Fruit fly (Drosophila melanogaster) whole organism, embryonic: ENCODE measurements around the gene sau.

Source experiments
- Adf1 ChIP-seq: fragments of 200-800 bp; sonication (Bioruptor generic); IDR thresholded peaks from 2 replicates; pipeline ENCODE4 v1.3.6; 2022; ENCODE audit warnings: missing biosample characterization, missing genetic modification characterization
- Atf-2 ChIP-seq: fragments of 200-800 bp; sonication (Bioruptor generic); optimal IDR thresholded peaks from 2 replicates; lab custom pipeline; 2016; ENCODE audit warnings: missing biosample characterization, missing genetic modification characterization
- Atf3 ChIP-seq: fragments of 200-800 bp; sonication (Bioruptor generic); optimal IDR thresholded peaks from 3 replicates; lab custom pipeline; 2016; ENCODE audit warnings: missing biosample characterization, missing genetic modification characterization
- CG13624 ChIP-seq: fragments of 200-800 bp; sonication (Bioruptor generic); optimal IDR thresholded peaks from 2 replicates; lab custom pipeline; 2016; ENCODE audit warnings: missing biosample characterization, missing genetic modification characterization
- CG14441 ChIP-seq: fragments of 200-800 bp; sonication (Bioruptor generic); IDR thresholded peaks from 2 replicates; pipeline ENCODE4 v1.3.6; 2022; ENCODE audit warnings: missing biosample characterization, missing genetic modification characterization
- CG14710 ChIP-seq: fragments of 200-800 bp; sonication (Bioruptor generic); optimal IDR thresholded peaks from 3 replicates; lab custom pipeline; 2019; ENCODE audit warnings: missing biosample characterization, mild to moderate bottlenecking, missing genetic modification characterization, moderate library complexity
- CG14860 ChIP-seq: fragments of 200-800 bp; sonication (Bioruptor generic); IDR thresholded peaks from 3 replicates; pipeline ENCODE4 v1.3.6; 2022; ENCODE audit warnings: missing biosample characterization, missing genetic modification characterization; ENCODE audit not compliant: partially characterized antibody
- CG15011 ChIP-seq: fragments of 200-800 bp; sonication (Bioruptor generic); optimal IDR thresholded peaks from 3 replicates; lab custom pipeline; 2018; ENCODE audit warnings: missing biosample characterization, mild to moderate bottlenecking, missing genetic modification characterization
- CG17328 ChIP-seq: fragments of 200-800 bp; sonication (Bioruptor generic); IDR thresholded peaks from 2 replicates; pipeline ENCODE4 v1.3.6; 2022; ENCODE audit warnings: missing biosample characterization, missing genetic modification characterization
- CG17361 ChIP-seq: fragments of 200-800 bp; sonication (Bioruptor generic); IDR thresholded peaks from 3 replicates; pipeline ENCODE4 v1.3.6; 2022; ENCODE audit warnings: missing biosample characterization, missing genetic modification characterization
- CG17385 ChIP-seq: fragments of 200-800 bp; sonication (Bioruptor generic); optimal IDR thresholded peaks from 3 replicates; lab custom pipeline; 2018; ENCODE audit warnings: missing biosample characterization, mild to moderate bottlenecking, missing genetic modification characterization
- CG2199 ChIP-seq: fragments of 200-800 bp; sonication (Bioruptor generic); IDR thresholded peaks from 3 replicates; pipeline ENCODE4 v1.3.6; 2022; ENCODE audit warnings: missing biosample characterization, missing genetic modification characterization
- CG3065 ChIP-seq: fragments of 200-800 bp; sonication (Bioruptor generic); optimal IDR thresholded peaks from 2 replicates; lab custom pipeline; 2016; ENCODE audit warnings: missing biosample characterization, missing genetic modification characterization
- CG3163 ChIP-seq: fragments of 200-800 bp; sonication (Bioruptor generic); optimal IDR thresholded peaks from 3 replicates; lab custom pipeline; 2016; ENCODE audit warnings: missing biosample characterization, missing genetic modification characterization
- CG6272 ChIP-seq: fragments of 200-800 bp; sonication (Bioruptor generic); IDR thresholded peaks from 2 replicates; pipeline ENCODE4 v1.3.6; 2022; ENCODE audit warnings: missing biosample characterization, missing genetic modification characterization
- CG6791 ChIP-seq: fragments of 200-800 bp; sonication (Bioruptor generic); IDR thresholded peaks from 3 replicates; pipeline ENCODE4 v1.3.6; 2022; ENCODE audit warnings: missing biosample characterization, missing genetic modification characterization; ENCODE audit not compliant: partially characterized antibody
- CG7839 ChIP-seq: fragments of 200-800 bp; sonication (Bioruptor generic); optimal IDR thresholded peaks from 3 replicates; lab custom pipeline; 2018; ENCODE audit warnings: missing biosample characterization, mild to moderate bottlenecking, missing genetic modification characterization, moderate library complexity
- CG7987 ChIP-seq: fragments of 200-800 bp; sonication (Bioruptor generic); optimal IDR thresholded peaks from 2 replicates; lab custom pipeline; 2018; ENCODE audit warnings: missing biosample characterization, mild to moderate bottlenecking, missing genetic modification characterization, moderate library complexity
- CG8765 ChIP-seq: fragments of 200-800 bp; sonication (Bioruptor generic); IDR thresholded peaks from 2 replicates; pipeline ENCODE4 v1.3.6; 2022; ENCODE audit warnings: missing biosample characterization, missing genetic modification characterization
- D ChIP-seq, 2 experiments: fragments of 200-800 bp in 1 of 2; fragments of >200 bp in 1 of 2; sonication (Bioruptor generic) in 1 of 2; optimal IDR thresholded peaks; 2 replicates in 1 of 2; 3 replicates in 1 of 2; lab custom pipeline; 2017; ENCODE audit warnings: mild to moderate bottlenecking in 1 of 2, missing biosample characterization in 1 of 2, missing genetic modification characterization in 1 of 2, missing genetic modification reagents in 1 of 2
- Dll ChIP-seq: fragments of 200-800 bp; sonication (Bioruptor generic); IDR thresholded peaks from 4 replicates; pipeline ENCODE4 v1.3.6; 2022; ENCODE audit warnings: missing biosample characterization, missing genetic modification characterization; ENCODE audit not compliant: partially characterized antibody
- GATAe ChIP-seq: fragments of 200-800 bp; sonication (Bioruptor generic); conservative IDR thresholded peaks from 2 replicates; pipeline ENCODE4 v1.3.6; 2022; ENCODE audit warnings: missing biosample characterization, missing genetic modification characterization
- HHEX ChIP-seq: fragments of 200-800 bp; sonication (Bioruptor generic); optimal IDR thresholded peaks from 3 replicates; lab custom pipeline; 2017; ENCODE audit warnings: missing biosample characterization, mild to moderate bottlenecking, missing genetic modification characterization, missing genetic modification reagents
- HLH3B ChIP-seq: fragments of 200-800 bp; sonication (Bioruptor generic); IDR thresholded peaks from 2 replicates; pipeline ENCODE4 v1.3.6; 2022; ENCODE audit warnings: missing biosample characterization, missing genetic modification characterization
- Hey ChIP-seq: fragments of 200-800 bp; sonication (Bioruptor generic); optimal IDR thresholded peaks from 3 replicates; lab custom pipeline; 2018; ENCODE audit warnings: missing biosample characterization, mild to moderate bottlenecking, missing genetic modification characterization
- Max ChIP-seq: fragments of 200-800 bp; sonication (Bioruptor generic); optimal IDR thresholded peaks from 2 replicates; lab custom pipeline; 2016; ENCODE audit warnings: missing biosample characterization, mild to moderate bottlenecking, missing genetic modification characterization
- Nf-YB ChIP-seq: fragments of 200-800 bp; sonication (Bioruptor generic); optimal IDR thresholded peaks from 3 replicates; lab custom pipeline; 2019; ENCODE audit warnings: missing biosample characterization, mild to moderate bottlenecking, missing genetic modification characterization, moderate library complexity
- Ptx1 ChIP-seq: fragments of 200-800 bp; sonication (Bioruptor generic); IDR thresholded peaks from 2 replicates; pipeline ENCODE4 v1.3.6; 2022; ENCODE audit warnings: missing biosample characterization, missing genetic modification characterization
- ac ChIP-seq: fragments of 200-800 bp; sonication (Bioruptor generic); optimal IDR thresholded peaks from 3 replicates; lab custom pipeline; 2017; ENCODE audit warnings: missing biosample characterization, mild to moderate bottlenecking, missing genetic modification characterization
- amos ChIP-seq: fragments of 200-800 bp; sonication (Bioruptor generic); IDR thresholded peaks from 2 replicates; pipeline ENCODE4 v1.3.6; 2022; ENCODE audit warnings: missing biosample characterization, missing genetic modification characterization; ENCODE audit not compliant: partially characterized antibody
- chinmo ChIP-seq: fragments of 200-800 bp; sonication (Bioruptor generic); IDR thresholded peaks from 4 replicates; pipeline ENCODE4 v1.3.6; 2022; ENCODE audit warnings: missing biosample characterization, missing genetic modification characterization; ENCODE audit not compliant: partially characterized antibody
- crp ChIP-seq, 2 experiments: fragments of 200-800 bp; sonication (Bioruptor generic); optimal IDR thresholded peaks; 2 replicates in 1 of 2; 3 replicates in 1 of 2; lab custom pipeline; 2017; ENCODE audit warnings: missing biosample characterization in 2 of 2, missing genetic modification characterization in 2 of 2, mild to moderate bottlenecking in 1 of 2, moderate library complexity in 1 of 2
- emc ChIP-seq: fragments of 200-800 bp; sonication (Bioruptor generic); optimal IDR thresholded peaks from 2 replicates; lab custom pipeline; 2016; ENCODE audit warnings: missing biosample characterization, missing genetic modification characterization
- ftz-f1 ChIP-seq: fragments of 200-800 bp; sonication (Bioruptor generic); optimal IDR thresholded peaks from 2 replicates; lab custom pipeline; 2016; ENCODE audit warnings: missing biosample characterization, missing genetic modification characterization
- gcm2 ChIP-seq: fragments of 200-800 bp; sonication (Bioruptor generic); optimal IDR thresholded peaks from 2 replicates; lab custom pipeline; 2016; ENCODE audit warnings: missing biosample characterization, missing genetic modification characterization
- hbn ChIP-seq: fragments of 200-800 bp; sonication (Bioruptor generic); IDR thresholded peaks from 2 replicates; pipeline ENCODE4 v1.3.6; 2022; ENCODE audit warnings: missing biosample characterization, missing genetic modification characterization; ENCODE audit not compliant: partially characterized antibody
- mld ChIP-seq: fragments of 200-800 bp; sonication (Bioruptor generic); IDR thresholded peaks from 3 replicates; pipeline ENCODE4 v1.3.6; 2022; ENCODE audit warnings: missing biosample characterization, missing genetic modification characterization; ENCODE audit not compliant: partially characterized antibody
- nau ChIP-seq: fragments of 200-800 bp; sonication (Bioruptor generic); optimal IDR thresholded peaks from 3 replicates; lab custom pipeline; 2017; ENCODE audit warnings: missing biosample characterization, mild to moderate bottlenecking, missing genetic modification characterization, missing genetic modification reagents
- oc ChIP-seq: fragments of 200-800 bp; sonication (Bioruptor generic); optimal IDR thresholded peaks from 2 replicates; lab custom pipeline; 2018; ENCODE audit warnings: missing biosample characterization, mild to moderate bottlenecking, missing genetic modification characterization, moderate library complexity
- pan ChIP-seq, 4 experiments: fragments of >200 bp in 3 of 4; fragments of 200-800 bp in 1 of 4; sonication (Bioruptor generic) in 1 of 4; optimal IDR thresholded peaks in 3 of 4; IDR thresholded peaks in 1 of 4; 2 replicates each; pipeline versions ENCODE4 v1.3.6 to Lab custom; 2017 to 2022; ENCODE audit warnings: missing biosample characterization in 2 of 4, missing genetic modification characterization in 2 of 4, mixed read lengths in 1 of 4
- repo ChIP-seq: fragments of 200-800 bp; sonication (Bioruptor generic); optimal IDR thresholded peaks from 2 replicates; lab custom pipeline; 2016; ENCODE audit warnings: missing biosample characterization, missing genetic modification characterization
- ro ChIP-seq: fragments of 200-800 bp; sonication (Bioruptor generic); IDR thresholded peaks from 2 replicates; pipeline ENCODE4 v1.3.6; 2022; ENCODE audit warnings: missing biosample characterization, missing genetic modification characterization
- tin ChIP-seq: fragments of 200-800 bp; sonication (Bioruptor generic); optimal IDR thresholded peaks from 3 replicates; lab custom pipeline; 2016; ENCODE audit warnings: missing biosample characterization, missing genetic modification characterization
- tio ChIP-seq: fragments of 200-800 bp; sonication (Bioruptor generic); optimal IDR thresholded peaks from 2 replicates; lab custom pipeline; 2017; ENCODE audit warnings: missing biosample characterization, missing genetic modification characterization, inconsistent platforms
- ttk ChIP-seq: fragments of 200-800 bp; sonication (Bioruptor generic); IDR thresholded peaks from 2 replicates; pipeline ENCODE4 v2.1.2; 2022; ENCODE audit warnings: missing biosample characterization, missing genetic modification characterization
- tup ChIP-seq: fragments of 200-800 bp; sonication (Bioruptor generic); optimal IDR thresholded peaks from 2 replicates; lab custom pipeline; 2016; ENCODE audit warnings: missing biosample characterization, mild to moderate bottlenecking, missing genetic modification characterization, moderate library complexity
- wdn ChIP-seq: fragments of 200-800 bp; sonication (Bioruptor generic); IDR thresholded peaks from 2 replicates; pipeline ENCODE4 v1.3.6; 2022; ENCODE audit warnings: missing biosample characterization, missing genetic modification characterization
- zen2 ChIP-seq: fragments of 200-800 bp; sonication (Bioruptor generic); IDR thresholded peaks from 3 replicates; pipeline ENCODE4 v1.3.6; 2022; ENCODE audit warnings: missing biosample characterization, missing genetic modification characterization; ENCODE audit not compliant: partially characterized antibody

Gene sau

DNA sequence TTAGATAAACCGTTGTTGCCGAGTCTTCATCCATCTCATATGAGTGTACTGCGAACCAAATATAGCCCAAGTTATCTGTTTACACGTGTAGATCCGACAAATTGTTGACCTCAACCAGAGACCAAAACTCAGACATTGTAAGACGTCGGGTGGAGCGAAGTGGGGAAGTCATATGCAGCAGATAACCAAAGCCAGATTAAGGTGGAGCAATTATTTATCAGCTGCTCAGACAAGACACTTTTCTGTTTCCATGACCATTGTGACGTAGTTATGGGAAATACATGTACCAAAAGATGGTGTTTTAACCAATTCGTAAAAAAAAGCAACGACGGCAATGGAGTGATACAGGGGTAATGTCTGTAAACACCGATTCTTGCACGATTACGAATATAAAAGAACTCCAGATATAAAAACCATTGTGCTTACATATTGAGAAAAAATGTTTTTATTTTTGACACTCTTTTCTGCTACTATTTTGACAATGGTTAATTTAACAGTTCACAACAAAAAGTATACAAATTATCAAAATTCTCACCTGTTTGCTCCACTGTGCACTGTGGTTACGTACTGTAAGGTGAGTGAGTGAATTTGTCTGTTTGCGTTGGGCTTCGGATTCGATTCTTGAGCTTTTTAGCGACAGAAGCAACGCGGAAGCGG lies 48.7 kb upstream of the sau start (continued):
- TF ChIP-seq chinmo (GFP tag; lab: Robert Waterston, UW) = no peak
- no peak for TF ChIP-seq tup
- no peak for TF ChIP-seq wdn (GFP tag; lab: Robert Waterston, UW)
- TF ChIP-seq Ptx1 (GFP tag; lab: Robert Waterston, UW) = peak; percentile 32; the same call in 1 of the 2 replicates
- no peak for TF ChIP-seq tin (GFP tag; lab: Kevin White, UChicago)
- TF ChIP-seq CG14710 = no peak
- TF ChIP-seq HLH3B = peak; percentile 56; the same call in 1 of the 2 replicates
- TF ChIP-seq crp (GFP tag; optimal IDR thresholded peaks at IDR 0.05; lab: Kevin White, UChicago) = no peak
- no peak for TF ChIP-seq ttk
- no peak for TF ChIP-seq CG14860
- peak; percentile 50 for TF ChIP-seq Atf-2 (GFP tag; lab: Kevin White, UChicago)
- TF ChIP-seq CG13624 = peak; percentile 45
- no peak for TF ChIP-seq CG3163 (GFP tag; lab: Kevin White, UChicago)
- peak; percentile 38 for TF ChIP-seq nau
- peak; percentile 45 for TF ChIP-seq tio (GFP tag; lab: Kevin White, UChicago)
- TF ChIP-seq ac (GFP tag; lab: Kevin White, UChicago) = no peak
- TF ChIP-seq CG2199 (GFP tag; lab: Robert Waterston, UW) = no peak
- no peak for TF ChIP-seq zen2
- no peak for TF ChIP-seq mld (GFP tag; lab: Robert Waterston, UW)
- TF ChIP-seq oc (tag; lab: Kevin White, UChicago) = no peak
- TF ChIP-seq CG7839 (tag; lab: Kevin White, UChicago) = peak; percentile 46
- no peak for TF ChIP-seq Dll (GFP tag; lab: Robert Waterston, UW)
- no peak for TF ChIP-seq CG17385
- TF ChIP-seq ro (GFP tag; lab: Robert Waterston, UW) = no peak
- no peak for TF ChIP-seq GATAe (GFP tag; lab: Robert Waterston, UW)
- no peak for TF ChIP-seq pan (optimal IDR thresholded peaks at IDR 0.05; lab: Kevin White, UChicago)
- peak in 1 of 2 experiments; percentile 54 for TF ChIP-seq pan (GFP tag; optimal IDR thresholded peaks at IDR 0.05 in 1 of 2, IDR thresholded peaks at IDR 0.05 in 1 of 2)
- TF ChIP-seq CG14441 (GFP tag; lab: Robert Waterston, UW) = peak; percentile 48
- no peak for TF ChIP-seq CG8765 (GFP tag; lab: Robert Waterston, UW)
- peak; percentile 29 for TF ChIP-seq CG3065 (GFP tag; lab: Kevin White, UChicago)
- TF ChIP-seq D (optimal IDR thresholded peaks at IDR 0.05; lab: Kevin White, UChicago) = no peak
- peak; percentile 42 for TF ChIP-seq D (GFP tag; optimal IDR thresholded peaks at IDR 0.05; lab: Kevin White, UChicago)
- TF ChIP-seq Max (GFP tag; lab: Kevin White, UChicago) = peak; percentile 48
- TF ChIP-seq gcm2 (GFP tag; lab: Kevin White, UChicago) = peak; percentile 64
- no peak for TF ChIP-seq CG6272 (GFP tag; lab: Robert Waterston, UW)
- TF ChIP-seq CG6791 = no peak
- no peak for TF ChIP-seq ftz-f1
- TF ChIP-seq HHEX (GFP tag; lab: Kevin White, UChicago) = peak; percentile 44
- no peak for TF ChIP-seq CG7987 (GFP tag; lab: Kevin White, UChicago)
- TF ChIP-seq Nf-YB (GFP tag; lab: Kevin White, UChicago) = no peak
- TF ChIP-seq repo (GFP tag; lab: Kevin White, UChicago) = no peak
- no peak for TF ChIP-seq emc
- no peak for TF ChIP-seq hbn (GFP tag; lab: Robert Waterston, UW)
- peak; percentile 53; the same call in 1 of the 2 replicates for TF ChIP-seq CG17328
- no peak for TF ChIP-seq amos (GFP tag; lab: Robert Waterston, UW)
- no peak for TF ChIP-seq Hey (tag; lab: Kevin White, UChicago)
- no peak for TF ChIP-seq Adf1 (GFP tag; lab: Robert Waterston, UW)
- TF ChIP-seq CG17361 (GFP tag; lab: Robert Waterston, UW) = peak; percentile 39; the same call in 1 of the 3 replicates
- TF ChIP-seq Atf3 (GFP tag; lab: Kevin White, UChicago) = no peak
- no peak for TF ChIP-seq CG15011 (GFP tag; lab: Kevin White, UChicago)
